Fruit fly (Drosophila melanogaster): Measurements from ENCODE around the gene bigmax.

Gene bigmax

dm6 chr3R:27288202-27289135, at the start of gene bigmax, which contains the start of gene Hmu (continued):
- no peak for TF ChIP-seq fd102C (GFP tag; optimal IDR thresholded peaks at IDR 0.05)
- peak; percentile 64 for TF ChIP-seq seq (GFP tag; IDR thresholded peaks at IDR 0.05)
- TF ChIP-seq prd (optimal IDR thresholded peaks at IDR 0.05): no peak
- peak; percentile 84 for TF ChIP-seq prd (GFP tag; IDR thresholded peaks at IDR 0.05)
- peak; percentile 86 for TF ChIP-seq CG1647 (GFP tag; optimal IDR thresholded peaks at IDR 0.05)
- peak; percentile 85 for TF ChIP-seq Bgb (GFP tag; IDR thresholded peaks at IDR 0.05; ENCODE audit: partially characterized antibody)
- TF ChIP-seq CG11456 (GFP tag; IDR thresholded peaks at IDR 0.05): peak; percentile 86
- peak; percentile 65 for TF ChIP-seq Adf1 (GFP tag; IDR thresholded peaks at IDR 0.05)
- TF ChIP-seq Myb (GFP tag; optimal IDR thresholded peaks at IDR 0.05): peak; percentile 81
- TF ChIP-seq sc (optimal IDR thresholded peaks at IDR 0.05): no peak
- TF ChIP-seq sc (GFP tag; optimal IDR thresholded peaks at IDR 0.05): peak; percentile 3
- TF ChIP-seq tx (GFP tag; optimal IDR thresholded peaks at IDR 0.05): peak; percentile 85
- TF ChIP-seq CG4404 (GFP tag; IDR thresholded peaks at IDR 0.05): peak; percentile 63
- TF ChIP-seq trh (GFP tag; optimal IDR thresholded peaks at IDR 0.05): peak; percentile 59
- peak; percentile 95 for TF ChIP-seq CG2120 (GFP tag; optimal IDR thresholded peaks at IDR 0.05)
- TF ChIP-seq ato (GFP tag; IDR thresholded peaks at IDR 0.05; ENCODE audit: partially characterized antibody): peak; percentile 51; the same call in 1 of the 2 replicates
- TF ChIP-seq p53 (GFP tag; optimal IDR thresholded peaks at IDR 0.05): peak; percentile 60
- TF ChIP-seq CG8478 (optimal IDR thresholded peaks at IDR 0.05): no peak
- peak; percentile 4 for TF ChIP-seq cato (GFP tag; optimal IDR thresholded peaks at IDR 0.05; ENCODE audit: borderline replicate concordance)
- TF ChIP-seq sr (GFP tag; IDR thresholded peaks at IDR 0.05): peak; percentile 45; the same call in 1 of the 3 replicates
- TF ChIP-seq mam (GFP tag; optimal IDR thresholded peaks at IDR 0.05): peak; percentile 94
- TF ChIP-seq Hr51 (GFP tag; optimal IDR thresholded peaks at IDR 0.05): peak; percentile 85 to 86
- TF ChIP-seq NC2α (GFP tag; optimal IDR thresholded peaks at IDR 0.05): peak; percentile 41
- TF ChIP-seq Max (GFP tag; optimal IDR thresholded peaks at IDR 0.05): peak; percentile 82
- peak; percentile 80 for TF ChIP-seq CG6272 (GFP tag; IDR thresholded peaks at IDR 0.05)
- TF ChIP-seq ssp (GFP tag; IDR thresholded peaks at IDR 0.05): peak; percentile 81
- no peak for TF ChIP-seq pros (GFP tag; optimal IDR thresholded peaks at IDR 0.05)
- peak; percentile 86 for TF ChIP-seq CG13775 (GFP tag; optimal IDR thresholded peaks at IDR 0.05)
- TF ChIP-seq CG12104 (GFP tag; optimal IDR thresholded peaks at IDR 0.05): peak; percentile 74
- TF ChIP-seq CHES-1-like (GFP tag; optimal IDR thresholded peaks at IDR 0.05): peak; percentile 92
- TF ChIP-seq sens (GFP tag): peak; percentile 94
- peak; percentile 78 for TF ChIP-seq Gug (GFP tag; IDR thresholded peaks at IDR 0.05)
- TF ChIP-seq CG7745 (tag; optimal IDR thresholded peaks at IDR 0.05): no peak
- TF ChIP-seq PHDP (tag; optimal IDR thresholded peaks at IDR 0.05): peak; percentile 87
- peak; percentile 52; the same call in 1 of the 2 replicates for TF ChIP-seq toy (GFP tag; IDR thresholded peaks at IDR 0.05)
- peak; percentile 94 for TF ChIP-seq YL-1 (GFP tag; optimal IDR thresholded peaks at IDR 0.05)
- TF ChIP-seq CG6683 (GFP tag; optimal IDR thresholded peaks at IDR 0.05): peak; percentile 62
- peak; percentile 74 for TF ChIP-seq CG13296 (GFP tag; optimal IDR thresholded peaks at IDR 0.05)
- TF ChIP-seq gem (tag; optimal IDR thresholded peaks at IDR 0.05): peak; percentile 89
- no peak for TF ChIP-seq CG4360 (GFP tag; IDR thresholded peaks at IDR 0.05)
- peak; percentile 81 for TF ChIP-seq CG14860 (GFP tag; IDR thresholded peaks at IDR 0.05; ENCODE audit: partially characterized antibody)
- TF ChIP-seq CG8290 (GFP tag; optimal IDR thresholded peaks at IDR 0.05): peak; percentile 77
- TF ChIP-seq CG8290 (tag; optimal IDR thresholded peaks at IDR 0.05): peak in 1 of 2 experiments; percentile 93
- peak; percentile 85 for TF ChIP-seq grau (tag; optimal IDR thresholded peaks at IDR 0.05)
- TF ChIP-seq CG11696 (GFP tag; IDR thresholded peaks at IDR 0.05): no peak
- peak; percentile 81 for TF ChIP-seq CG7372 (GFP tag; IDR thresholded peaks at IDR 0.05)
- peak; percentile 89 for TF ChIP-seq CG30403 (GFP tag; optimal IDR thresholded peaks at IDR 0.05)
- TF ChIP-seq CG11723 (GFP tag; optimal IDR thresholded peaks at IDR 0.05): peak; percentile 53
- TF ChIP-seq CG10959 (GFP tag; IDR thresholded peaks at IDR 0.05): peak; percentile 40; the same call in 1 of the 2 replicates
- TF ChIP-seq gsb (GFP tag; IDR thresholded peaks at IDR 0.05): 0 out of 2 replicates have a peak, but pooled peaks have one; percentile 48

Measured in whole organism, embryonic.